Fruit fly (Drosophila melanogaster): ENCODE results near the gene CG8565.

CG8565 gene

dm6 chrX:15857601-15858284 lies 20.1 kb downstream of the CG8565 start, which contains the start of the genes CG46440 and Myb (continued):
- no peak for TF ChIP-seq CG17385 (GFP tag; optimal IDR thresholded peaks at IDR 0.05)
- no peak for TF ChIP-seq sr (GFP tag; IDR thresholded peaks at IDR 0.05)
- TF ChIP-seq CG17802 (tag; optimal IDR thresholded peaks at IDR 0.05) = peak; percentile 65
- TF ChIP-seq Mad (GFP tag; optimal IDR thresholded peaks at IDR 0.05) = no peak
- no peak for TF ChIP-seq rib (GFP tag; IDR thresholded peaks at IDR 0.05)
- TF ChIP-seq CG10147 (GFP tag; optimal IDR thresholded peaks at IDR 0.05) = no peak
- no peak for TF ChIP-seq CG12155 (GFP tag; optimal IDR thresholded peaks at IDR 0.05)
- no peak for TF ChIP-seq CG10565 (GFP tag; optimal IDR thresholded peaks at IDR 0.05)
- no peak for TF ChIP-seq Blimp-1 (GFP tag; optimal IDR thresholded peaks at IDR 0.05)
- no peak for TF ChIP-seq CG6254 (GFP tag; optimal IDR thresholded peaks at IDR 0.05)
- TF ChIP-seq wor (GFP tag; IDR thresholded peaks at IDR 0.05) = no peak
- TF ChIP-seq crc (GFP tag; optimal IDR thresholded peaks at IDR 0.05) = no peak
- TF ChIP-seq Neu2 (GFP tag; optimal IDR thresholded peaks at IDR 0.05; ENCODE audit: borderline replicate concordance) = no peak
- peak; percentile 83 for TF ChIP-seq Scr (GFP tag; IDR thresholded peaks at IDR 0.05; ENCODE audit: partially characterized antibody)
- no peak for TF ChIP-seq Gug (GFP tag; IDR thresholded peaks at IDR 0.05)
- TF ChIP-seq Opbp (GFP tag; IDR thresholded peaks at IDR 0.05; ENCODE audit: partially characterized antibody) = peak; percentile 91
- TF ChIP-seq Dp (GFP tag; optimal IDR thresholded peaks at IDR 0.05) = peak; percentile 13
- peak; percentile 67 for TF ChIP-seq row (GFP tag; IDR thresholded peaks at IDR 0.05)
- TF ChIP-seq PHDP (tag; optimal IDR thresholded peaks at IDR 0.05) = no peak
- TF ChIP-seq CG33213 (GFP tag; optimal IDR thresholded peaks at IDR 0.05) = no peak
- TF ChIP-seq NfI (GFP tag; optimal IDR thresholded peaks at IDR 0.05) = no peak
- TF ChIP-seq sisA (GFP tag; IDR thresholded peaks at IDR 0.05) = no peak
- no peak for TF ChIP-seq pan (optimal IDR thresholded peaks at IDR 0.05)
- TF ChIP-seq pan (GFP tag; optimal IDR thresholded peaks at IDR 0.05 in 1 of 2, IDR thresholded peaks at IDR 0.05 in 1 of 2) = no peak
- TF ChIP-seq fd102C (GFP tag; optimal IDR thresholded peaks at IDR 0.05) = no peak
- no peak for TF ChIP-seq CG17568 (GFP tag; optimal IDR thresholded peaks at IDR 0.05)
- TF ChIP-seq CG9797 (GFP tag; optimal IDR thresholded peaks at IDR 0.05) = peak; percentile 59
- peak; percentile 16 for TF ChIP-seq Ets97D (GFP tag; optimal IDR thresholded peaks at IDR 0.05)
- TF ChIP-seq Rfx (GFP tag; IDR thresholded peaks at IDR 0.05) = peak; percentile 20; the same call in 1 of the 2 replicates
- no peak for TF ChIP-seq Fer1 (GFP tag; optimal IDR thresholded peaks at IDR 0.05)
- no peak for TF ChIP-seq Max (GFP tag; optimal IDR thresholded peaks at IDR 0.05)
- TF ChIP-seq CG13287 (GFP tag; IDR thresholded peaks at IDR 0.05; ENCODE audit: partially characterized antibody) = peak; percentile 79
- no peak for TF ChIP-seq CG7987 (GFP tag; optimal IDR thresholded peaks at IDR 0.05)
- TF ChIP-seq croc (GFP tag; conservative IDR thresholded peaks at IDR 0.05) = no peak
- TF ChIP-seq CG3726 (GFP tag; IDR thresholded peaks at IDR 0.05) = no peak
- TF ChIP-seq Dref (GFP tag; IDR thresholded peaks at IDR 0.05) = peak; percentile 88
- TF ChIP-seq inv (GFP tag; IDR thresholded peaks at IDR 0.05; ENCODE audit: partially characterized antibody) = peak; percentile 85
- TF ChIP-seq CG10209 (GFP tag; optimal IDR thresholded peaks at IDR 0.05) = no peak
- no peak for TF ChIP-seq fu2 (GFP tag; optimal IDR thresholded peaks at IDR 0.05)
- TF ChIP-seq CG3163 (GFP tag; optimal IDR thresholded peaks at IDR 0.05) = no peak
- TF ChIP-seq CG8944 (GFP tag; optimal IDR thresholded peaks at IDR 0.05) = no peak
- TF ChIP-seq CG8924 (tag; optimal IDR thresholded peaks at IDR 0.05) = peak; percentile 39
- no peak for TF ChIP-seq CG8388 (GFP tag; optimal IDR thresholded peaks at IDR 0.05)
- no peak for TF ChIP-seq CG15011 (GFP tag; optimal IDR thresholded peaks at IDR 0.05)
- no peak for TF ChIP-seq CG12104 (GFP tag; optimal IDR thresholded peaks at IDR 0.05)
- no peak for TF ChIP-seq CG6654 (GFP tag; optimal IDR thresholded peaks at IDR 0.05)
- no peak for TF ChIP-seq B-H2 (GFP tag; optimal IDR thresholded peaks at IDR 0.05)
- no peak for TF ChIP-seq eve (GFP tag; optimal IDR thresholded peaks at IDR 0.05)
- TF ChIP-seq Hmr (GFP tag; optimal IDR thresholded peaks at IDR 0.05) = no peak
- TF ChIP-seq CG15073 (GFP tag; optimal IDR thresholded peaks at IDR 0.05) = no peak

All from whole organism, embryonic.